Worm (Caenorhabditis elegans) whole organism, early embryonic: ENCODE measurements around the gene ZK930.6.

Experiments
- F13C5.2 ChIP-seq: sonication (generic microtip); optimal IDR thresholded peaks from 2 replicates; lab custom pipeline; 2017; ENCODE audit warnings: mild to moderate bottlenecking, missing genetic modification characterization, inconsistent platforms, missing compliant biosample characterization
- ama-1 ChIP-seq: fragments of 150-350 bp; optimal IDR thresholded peaks from 2 replicates; lab custom pipeline; 2014
- ceh-13 ChIP-seq: fragments of 200-800 bp; sonication (Bioruptor generic); optimal IDR thresholded peaks from 2 replicates; lab custom pipeline; 2018; ENCODE audit warnings: mild to moderate bottlenecking, missing genetic modification characterization, missing compliant biosample characterization
- ets-7 ChIP-seq: sonication (generic microtip); optimal IDR thresholded peaks from 2 replicates; lab custom pipeline; 2016; ENCODE audit warnings: missing genotype, missing genetic modification characterization, missing compliant biosample characterization
- flt-1 ChIP-seq: fragments of 200-800 bp; sonication (Bioruptor generic); IDR thresholded peaks from 2 replicates; pipeline ENCODE4 v1.3.6; 2022; ENCODE audit warnings: missing genetic modification characterization, missing compliant biosample characterization
- hmbx-1 ChIP-seq: sonication (generic microtip); optimal IDR thresholded peaks from 2 replicates; lab custom pipeline; 2016; ENCODE audit warnings: mild to moderate bottlenecking, missing genetic modification characterization, missing compliant biosample characterization
- hnd-1 ChIP-seq: sonication (generic microtip); optimal IDR thresholded peaks from 2 replicates; lab custom pipeline; 2016; ENCODE audit warnings: missing genetic modification characterization, missing compliant biosample characterization
- pes-1 ChIP-seq: fragments of 200-800 bp; sonication (Bioruptor generic); IDR thresholded peaks from 2 replicates; pipeline ENCODE4 v1.3.6; 2022; ENCODE audit warnings: missing genetic modification reagents, missing genetic modification characterization, missing compliant biosample characterization
- sea-1 ChIP-seq: fragments of 200-800 bp; sonication (Bioruptor generic); conservative IDR thresholded peaks from 2 replicates; pipeline ENCODE4 v1.3.6; 2022; ENCODE audit warnings: missing genetic modification characterization, missing compliant biosample characterization
- tbx-11 ChIP-seq: fragments of 200-800 bp; sonication (Bioruptor generic); IDR thresholded peaks from 2 replicates; pipeline ENCODE4 v1.3.6; 2022; ENCODE audit warnings: missing genetic modification characterization, missing compliant biosample characterization
- tbx-37 ChIP-seq: fragments of 200-800 bp; sonication (Bioruptor generic); conservative IDR thresholded peaks from 2 replicates; pipeline ENCODE4 v1.3.6; 2022; ENCODE audit warnings: missing genetic modification reagents, missing genetic modification characterization, missing compliant biosample characterization
- tra-4 ChIP-seq: sonication (generic microtip); optimal IDR thresholded peaks from 2 replicates; lab custom pipeline; 2017; ENCODE audit warnings: missing genetic modification characterization, missing compliant biosample characterization

- no peak for TF ChIP-seq ets-7 (tag; lab: Kevin White, UChicago)
- no peak for TF ChIP-seq ceh-13 (GFP tag; lab: Kevin White, UChicago)
- TF ChIP-seq hmbx-1 = no peak
- TF ChIP-seq ama-1 (lab: Kevin White, UChicago) = no peak
- TF ChIP-seq tbx-11 = no peak
- TF ChIP-seq flt-1 = no peak
- no peak for TF ChIP-seq tbx-37 (GFP tag; lab: Robert Waterston, UW)
- no peak for TF ChIP-seq F13C5.2
- no peak for TF ChIP-seq tra-4 (tag; lab: Kevin White, UChicago)
- TF ChIP-seq sea-1 = no peak
- no peak for TF ChIP-seq hnd-1
- no peak for TF ChIP-seq pes-1 (GFP tag; lab: Robert Waterston, UW)
Measured at ce11 chrII:11844072-11844471, 39.7 kb upstream of the ZK930.6 start.
